Fruit fly (Drosophila melanogaster) whole organism, pupa: ENCODE measurements around the gene Spn38F.

ENCODE experiments used
- CG12605 ChIP-seq: fragments of 200-800 bp; sonication (Bioruptor generic); IDR thresholded peaks from 2 replicates; pipeline ENCODE4 v1.3.6; 2022; ENCODE audit warnings: missing biosample characterization, missing genetic modification characterization
- EcR ChIP-seq: fragments of 200-800 bp; sonication (Bioruptor generic); optimal IDR thresholded peaks from 3 replicates; lab custom pipeline; 2019; ENCODE audit warnings: missing biosample characterization, missing genetic modification characterization, mild to moderate bottlenecking, moderate library complexity, missing genetic modification reagents
- Snoo ChIP-seq: fragments of 200-800 bp; sonication (Bioruptor generic); optimal IDR thresholded peaks from 3 replicates; lab custom pipeline; 2017; ENCODE audit warnings: missing biosample characterization, mild to moderate bottlenecking, missing genetic modification characterization, inconsistent platforms

DNA sequence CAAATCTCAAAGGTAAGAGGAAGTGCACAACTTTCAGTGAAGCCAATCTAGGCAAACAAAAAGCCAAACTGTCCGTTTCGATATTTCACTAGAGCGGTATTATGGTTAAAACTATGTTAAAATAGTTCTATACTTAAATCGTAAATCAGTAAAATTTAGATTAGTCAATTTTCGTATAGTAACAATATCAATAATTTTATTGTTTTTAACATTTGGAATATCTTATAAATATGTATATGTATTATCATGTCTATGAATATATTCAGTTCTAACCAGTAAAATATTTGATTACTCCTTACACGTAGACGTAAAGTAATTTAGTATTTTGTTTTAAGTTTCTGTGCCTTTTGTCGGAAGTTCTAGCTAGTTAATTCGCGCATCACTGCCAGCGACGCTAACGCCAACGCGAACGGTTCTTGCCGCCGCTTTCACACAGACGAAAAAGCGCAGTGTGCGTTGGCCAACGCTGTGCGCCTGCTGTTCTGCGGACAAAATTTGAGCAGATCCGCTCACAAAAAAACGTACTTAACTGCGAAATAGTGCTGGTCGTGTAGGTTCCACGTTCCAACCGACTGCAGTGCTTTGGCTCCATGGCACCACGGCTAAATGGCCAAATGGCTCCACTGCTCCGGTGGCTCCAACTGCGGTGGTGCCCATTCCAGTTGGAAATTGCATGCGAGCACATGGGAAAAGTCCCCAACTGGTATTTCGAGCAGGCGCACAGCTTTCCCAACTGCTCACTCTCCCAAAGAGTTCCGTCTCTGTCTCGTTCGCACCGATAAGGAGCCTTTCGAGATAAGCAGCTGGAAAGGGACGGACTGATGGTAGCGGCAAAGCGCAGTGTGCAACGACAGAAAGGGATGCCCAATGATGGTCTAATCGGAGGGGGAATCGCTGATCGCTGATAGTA is 14.3 kb downstream of the Spn38F start:
- TF ChIP-seq Snoo: peak; percentile 28
- 0 out of 2 replicates have a peak, but pooled peaks have one; percentile 15 for TF ChIP-seq CG12605 (GFP tag; lab: Robert Waterston, UW)
- peak; percentile 72 for TF ChIP-seq EcR (GFP tag; lab: Kevin White, UChicago)
